Worm (Caenorhabditis elegans) whole organism, L4 larva: Measurements from ENCODE around the gene idpb-5.

Source experiments
- Y48G9A.11 ChIP-seq: fragments of 200-800 bp; sonication (Bioruptor generic); IDR thresholded peaks from 2 replicates; pipeline ENCODE4 v1.3.6; 2022; ENCODE audit warnings: missing genetic modification reagents, missing genetic modification characterization, missing compliant biosample characterization
- ZK546.5 ChIP-seq, 2 experiments: sonication (generic microtip); optimal IDR thresholded peaks; 2 replicates each; lab custom pipeline; 2017; ENCODE audit warnings: missing biosample characterization in 2 of 2, missing genetic modification characterization in 2 of 2
- ama-1 ChIP-seq: fragments of 150-350 bp; optimal IDR thresholded peaks from 2 replicates; lab custom pipeline; 2014; ENCODE audit warnings: inconsistent platforms, mixed read lengths
- ceh-82 ChIP-seq: sonication (generic microtip); optimal IDR thresholded peaks from 2 replicates; lab custom pipeline; 2017; ENCODE audit warnings: missing biosample characterization, missing genetic modification characterization
- dmd-6 ChIP-seq: fragments of 200-800 bp; sonication (Bioruptor generic); IDR thresholded peaks from 2 replicates; pipeline ENCODE4 v1.3.6; 2022; ENCODE audit warnings: missing genetic modification reagents, missing genetic modification characterization, missing compliant biosample characterization
- duxl-1 ChIP-seq: sonication (generic microtip); optimal IDR thresholded peaks from 2 replicates; lab custom pipeline; 2016; ENCODE audit warnings: mild to moderate bottlenecking, missing genetic modification characterization, moderate library complexity, missing compliant biosample characterization; ENCODE audit not compliant: poor library complexity
- jun-1 ChIP-seq: fragments of 150-350 bp; optimal IDR thresholded peaks from 2 replicates; lab custom pipeline; 2014; ENCODE audit warnings: missing biosample characterization, missing genetic modification reagents, missing genetic modification characterization
- nhr-77 ChIP-seq: fragments of 150-350 bp; optimal IDR thresholded peaks from 2 replicates; lab custom pipeline; 2014; ENCODE audit warnings: missing biosample characterization, missing genetic modification characterization
- php-3 ChIP-seq: fragments of 200-800 bp; sonication (Bioruptor generic); IDR thresholded peaks from 2 replicates; pipeline ENCODE4 v1.3.6; 2022; ENCODE audit warnings: missing genetic modification reagents, missing genetic modification characterization, missing compliant biosample characterization

DNA sequence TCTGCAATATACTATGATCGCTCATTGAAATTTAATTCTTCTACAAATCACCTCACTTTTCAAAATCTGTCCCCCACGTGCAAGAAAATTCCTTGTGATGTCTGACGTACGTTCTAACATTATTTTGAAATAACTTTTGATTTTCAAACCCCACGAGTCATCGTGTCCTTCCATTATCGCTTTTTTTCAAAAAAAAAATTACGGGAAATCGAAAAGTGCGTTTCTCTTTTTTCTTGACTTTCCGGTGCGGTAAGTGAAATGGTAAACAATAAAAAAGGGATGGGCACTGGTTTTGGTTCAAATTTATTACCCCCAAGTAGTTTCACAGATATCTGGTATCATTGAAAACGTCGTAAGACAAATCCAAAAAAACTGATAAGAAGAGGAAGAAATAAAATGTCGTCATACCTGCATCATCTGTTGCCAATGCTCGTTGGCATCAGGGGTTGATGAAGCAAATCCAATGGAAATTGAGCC, 35.8 kb upstream of the idpb-5 start:
- TF ChIP-seq nhr-77 (tag; lab: Kevin White, UChicago): no peak
- TF ChIP-seq ZK546.5 (tag; optimal IDR thresholded peaks at IDR 0.05; lab: Kevin White, UChicago): no peak
- TF ChIP-seq dmd-6: peak; percentile 70
- TF ChIP-seq ceh-82 (tag; lab: Kevin White, UChicago): no peak
- no peak for TF ChIP-seq php-3 (GFP tag; lab: Robert Waterston, UW)
- no peak for TF ChIP-seq ama-1 (lab: Kevin White, UChicago)
- no peak for TF ChIP-seq duxl-1
- no peak for TF ChIP-seq jun-1 (tag; lab: Kevin White, UChicago)
- TF ChIP-seq Y48G9A.11 (GFP tag; lab: Robert Waterston, UW): no peak
